Worm (Caenorhabditis elegans) whole organism, L4 larva: ENCODE measurements around the gene sphk-1.

Source experiments
- T26A8.4 ChIP-seq: fragments of 200-800 bp; sonication (Bioruptor generic); IDR thresholded peaks from 2 replicates; pipeline ENCODE4 v1.3.6; 2022; ENCODE audit warnings: missing genetic modification characterization, missing compliant biosample characterization
- Y75B8A.6 ChIP-seq: fragments of 200-800 bp; sonication (Bioruptor generic); IDR thresholded peaks from 2 replicates; pipeline ENCODE4 v1.3.6; 2022; ENCODE audit warnings: missing genetic modification reagents, missing genetic modification characterization, missing compliant biosample characterization
- aha-1 ChIP-seq: fragments of 150-350 bp; peaks from one replicate; lab custom pipeline; 2014; ENCODE audit warnings: missing biosample characterization, missing genetic modification characterization
- ama-1 ChIP-seq: fragments of 150-350 bp; optimal IDR thresholded peaks from 2 replicates; lab custom pipeline; 2014; ENCODE audit warnings: inconsistent platforms, mixed read lengths
- ceh-82 ChIP-seq: sonication (generic microtip); optimal IDR thresholded peaks from 2 replicates; lab custom pipeline; 2017; ENCODE audit warnings: missing biosample characterization, missing genetic modification characterization
- dmd-8 ChIP-seq: fragments of 200-800 bp; sonication (Bioruptor generic); IDR thresholded peaks from 2 replicates; pipeline ENCODE4 v1.3.6; 2022; ENCODE audit warnings: missing genetic modification characterization, missing compliant biosample characterization
- fos-1 ChIP-seq: fragments of 150-350 bp; optimal IDR thresholded peaks from 2 replicates; lab custom pipeline; 2014; ENCODE audit warnings: missing biosample characterization, missing genetic modification characterization
- lin-15B ChIP-seq: fragments of 150-350 bp; sonication (generic microtip); optimal IDR thresholded peaks from 3 replicates; lab custom pipeline; 2014; ENCODE audit warnings: missing biosample characterization, missing genetic modification characterization
- nhr-41 ChIP-seq: fragments of 200-800 bp; sonication (Bioruptor generic); IDR thresholded peaks from 2 replicates; pipeline ENCODE4 v1.3.6; 2022; ENCODE audit warnings: missing genetic modification reagents, missing genetic modification characterization, missing compliant biosample characterization
- nhr-77 ChIP-seq: fragments of 150-350 bp; optimal IDR thresholded peaks from 2 replicates; lab custom pipeline; 2014; ENCODE audit warnings: missing biosample characterization, missing genetic modification characterization
- pha-4 ChIP-seq, 2 experiments: fragments of 150-350 bp in 1 of 2; fragments of 200-800 bp in 1 of 2; sonication (Bioruptor generic) in 1 of 2; IDR thresholded peaks in 1 of 2; optimal IDR thresholded peaks in 1 of 2; 2 replicates each; pipeline versions ENCODE4 v1.3.6 to Lab custom; 2014 to 2022; ENCODE audit warnings: missing genetic modification characterization in 2 of 2, missing genetic modification reagents in 2 of 2, missing biosample characterization in 1 of 2, missing compliant biosample characterization in 1 of 2
- zag-1 ChIP-seq: fragments of 150-350 bp; optimal IDR thresholded peaks from 2 replicates; lab custom pipeline; 2014; ENCODE audit warnings: missing biosample characterization, missing genetic modification characterization
- ztf-11 ChIP-seq: fragments of 150-350 bp; optimal IDR thresholded peaks from 2 replicates; lab custom pipeline; 2014; ENCODE audit warnings: missing biosample characterization, missing genetic modification characterization
- ztf-7 ChIP-seq: fragments of 150-350 bp; optimal IDR thresholded peaks from 2 replicates; lab custom pipeline; 2014; ENCODE audit warnings: missing biosample characterization, missing genetic modification characterization

ce11 chrII:8733627-8734026 lies 32.2 kb upstream of the sphk-1 start:
- TF ChIP-seq ceh-82 (tag; lab: Kevin White, UChicago) (no peak), lin-15B (no peak), zag-1 (tag; lab: Kevin White, UChicago) (no peak), nhr-77 (tag; lab: Kevin White, UChicago) (no peak), fos-1 (tag; lab: Kevin White, UChicago) (no peak), ztf-11 (tag; lab: Kevin White, UChicago) (no peak), ztf-7 (tag; lab: Kevin White, UChicago) (no peak), nhr-41 (no peak), dmd-8 (no peak), Y75B8A.6 (GFP tag; lab: Robert Waterston, UW) (no peak), ama-1 (lab: Kevin White, UChicago) (no peak), aha-1 (no peak), pha-4 (GFP tag; IDR thresholded peaks at IDR 0.05; lab: Robert Waterston, UW) (no peak), pha-4 (tag; optimal IDR thresholded peaks at IDR 0.05; lab: Kevin White, UChicago) (no peak), T26A8.4 (GFP tag; lab: Robert Waterston, UW) (no peak)
